Fruit fly (Drosophila melanogaster): ENCODE data around the gene CG4607.

CG4607 gene

DNA sequence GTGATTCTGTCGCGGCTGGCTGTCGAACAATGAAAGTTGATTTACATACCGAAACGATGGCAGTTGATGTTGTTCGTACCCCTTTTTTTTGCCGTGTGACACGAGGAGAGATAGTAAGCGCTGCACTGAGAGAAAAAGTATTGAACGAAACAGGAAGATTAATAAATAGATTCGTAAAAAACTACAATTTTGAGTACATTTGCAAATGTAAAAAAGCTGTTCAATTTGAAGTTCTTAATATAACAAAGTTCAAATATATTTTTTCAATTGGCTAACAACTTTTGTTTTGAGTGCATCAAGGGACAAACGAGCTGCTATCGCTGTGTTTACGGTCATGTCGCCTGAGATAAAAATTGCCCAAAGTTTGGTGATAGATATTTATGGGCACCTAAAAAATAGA lies 52.8 kb downstream of the CG4607 start:
- TF ChIP-seq Crg-1 (GFP tag; optimal IDR thresholded peaks at IDR 0.05) (no peak), CG12768 (GFP tag; optimal IDR thresholded peaks at IDR 0.05) (no peak), cic (GFP tag; optimal IDR thresholded peaks at IDR 0.05) (no peak), CG7045 (GFP tag; optimal IDR thresholded peaks at IDR 0.05) (no peak), toe (GFP tag; optimal IDR thresholded peaks at IDR 0.05) (no peak), CG14711 (tag; optimal IDR thresholded peaks at IDR 0.05) (no peak), CG33017 (tag; optimal IDR thresholded peaks at IDR 0.05) (no peak), Mnt (GFP tag; optimal IDR thresholded peaks at IDR 0.05) (no peak), kay (GFP tag; ENCODE audit: borderline replicate concordance) (no peak), pad (GFP tag; optimal IDR thresholded peaks at IDR 0.05) (no peak), Clk (GFP tag; optimal IDR thresholded peaks at IDR 0.05) (no peak), tj (GFP tag; optimal IDR thresholded peaks at IDR 0.05) (no peak), Hr96 (GFP tag; optimal IDR thresholded peaks at IDR 0.05) (no peak)

All from whole organism, adult.